Fruit fly (Drosophila melanogaster) Kc167 (cell line): Measurements from ENCODE around the gene CG8206.

Source experiments
- Myc ChIP-seq: fragments of >200 bp; optimal IDR thresholded peaks from 2 replicates; lab custom pipeline; 2017; ENCODE audit warnings: missing external identifiers
- Sin3A ChIP-seq: fragments of >200 bp; optimal IDR thresholded peaks from 2 replicates; lab custom pipeline; 2018; ENCODE audit warnings: missing external identifiers
- h ChIP-seq: fragments of >200 bp; optimal IDR thresholded peaks from 3 replicates; lab custom pipeline; 2018; ENCODE audit warnings: missing external identifiers
- insv ChIP-seq: fragments of >200 bp; optimal IDR thresholded peaks from 3 replicates; lab custom pipeline; 2018; ENCODE audit warnings: missing external identifiers
- psq ChIP-seq: fragments of >200 bp; optimal IDR thresholded peaks from 2 replicates; lab custom pipeline; 2017; ENCODE audit warnings: missing external identifiers
- ttk ChIP-seq: sonication (Bioruptor generic); optimal IDR thresholded peaks from 2 replicates; lab custom pipeline; 2017; ENCODE audit warnings: missing external identifiers

The CG8206 gene

DNA sequence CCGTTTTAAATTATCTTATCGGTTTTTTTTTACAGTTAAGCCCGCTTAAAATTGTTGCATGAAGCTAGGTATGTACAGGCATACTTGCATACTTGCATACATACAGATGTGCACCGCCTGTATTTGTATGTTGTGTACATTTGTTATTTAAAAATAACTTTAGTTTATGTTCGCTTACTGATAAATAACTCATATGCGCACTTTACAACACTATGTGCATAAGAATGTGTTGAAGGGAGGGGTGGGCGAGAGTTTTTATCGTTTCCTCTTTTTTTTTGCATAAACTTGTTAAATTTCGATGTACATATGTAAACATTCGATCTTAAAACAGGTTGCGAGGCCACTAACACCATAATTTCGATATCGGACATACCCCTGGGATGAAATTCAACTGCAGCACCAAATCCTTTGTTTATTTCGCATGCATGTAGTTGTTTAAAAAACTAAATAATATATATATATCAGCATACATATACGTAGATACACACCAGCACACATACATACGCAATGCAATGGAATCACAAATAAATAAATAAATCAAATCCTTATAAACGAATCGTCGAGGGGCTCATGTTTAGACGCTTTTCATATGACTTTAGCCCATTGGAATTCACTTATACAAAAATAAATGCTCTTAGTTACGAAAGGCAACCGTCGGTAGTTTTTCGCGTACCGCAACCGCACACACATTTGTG is 20.9 kb downstream of the CG8206 start:
- TF ChIP-seq psq (lab: Kevin White, UChicago) (no peak), Myc (no peak), h (lab: Kevin White, UChicago) (no peak), ttk (no peak), insv (no peak), Sin3A (lab: Kevin White, UChicago) (no peak)

- no peak for TF ChIP-seq Sin3A (lab: Kevin White, UChicago)
- no peak for TF ChIP-seq psq (lab: Kevin White, UChicago)
- no peak for TF ChIP-seq Myc
- TF ChIP-seq ttk = no peak
- no peak for TF ChIP-seq h (lab: Kevin White, UChicago)
- no peak for TF ChIP-seq insv
These were observed 21.6 kb downstream of the CG8206 start, which contains the start of the genes Graf and mRpL3 for dm6 chrX:15760447-15761297. Graf (minus strand) TSS chrX:15760733. mRpL3 (plus strand) TSS chrX:15761248.

DNA sequence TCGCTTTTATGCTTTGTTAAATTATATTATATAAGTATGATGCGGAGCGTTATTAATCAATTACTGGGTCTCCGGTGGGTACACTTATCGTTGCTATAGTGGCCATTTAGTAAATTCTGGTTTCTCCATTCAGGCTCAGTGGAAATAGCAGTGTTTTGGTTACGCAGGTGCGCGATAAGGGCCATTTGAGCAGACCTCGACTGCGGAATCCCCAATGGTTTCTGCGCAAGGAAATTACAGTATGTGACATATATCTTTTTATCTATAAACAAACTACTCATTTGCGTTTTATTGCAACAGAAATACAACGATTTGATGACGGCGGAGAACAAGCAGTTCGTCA is 22.2 kb downstream of the CG8206 start:
- no peak for TF ChIP-seq ttk
- TF ChIP-seq Myc = no peak
- TF ChIP-seq h (lab: Kevin White, UChicago) = no peak
- TF ChIP-seq psq (lab: Kevin White, UChicago) = no peak
- no peak for TF ChIP-seq insv
- TF ChIP-seq Sin3A (lab: Kevin White, UChicago) = no peak

- TF ChIP-seq h (lab: Kevin White, UChicago) (no peak), psq (lab: Kevin White, UChicago) (no peak), Myc (no peak), ttk (no peak), insv (no peak), Sin3A (lab: Kevin White, UChicago) (no peak)
These were observed 23.7 kb downstream of the CG8206 start, which contains the start of gene Polr3A for dm6 chrX:15762723-15763122. Polr3A (plus strand) TSS chrX:15762956.

dm6 chrX:15766395-15766866 is 27.4 kb downstream of the CG8206 start, which contains the start of gene CG8952:
CG8952 (minus strand) TSS chrX:15766445.
- TF ChIP-seq psq (lab: Kevin White, UChicago) (no peak), h (lab: Kevin White, UChicago) (no peak)

- TF ChIP-seq insv (no peak), Sin3A (lab: Kevin White, UChicago) (no peak), psq (lab: Kevin White, UChicago) (no peak), h (lab: Kevin White, UChicago) (no peak), Myc (no peak), ttk (no peak)
These were observed 30.4 kb downstream of the CG8206 start, which contains the start of gene CG33172 for dm6 chrX:15769457-15769856. CG33172 (plus strand) TSS chrX:15769664.

dm6 chrX:15772663-15773062 is 33.6 kb downstream of the CG8206 start, which contains the start of gene CG43672:
CG43672 (plus strand) TSS chrX:15772963.
- TF ChIP-seq psq (lab: Kevin White, UChicago) (no peak), ttk (no peak), Sin3A (lab: Kevin White, UChicago) (no peak), insv (no peak), Myc (no peak), h (lab: Kevin White, UChicago) (no peak)

- TF ChIP-seq Myc (no peak), ttk (no peak), psq (lab: Kevin White, UChicago) (no peak), insv (no peak), h (lab: Kevin White, UChicago) (no peak), Sin3A (lab: Kevin White, UChicago) (no peak)
These were observed 39.8 kb downstream of the CG8206 start, which contains the start of gene CG43673 for dm6 chrX:15778846-15779245. CG43673 (plus strand) TSS chrX:15779146.

DNA sequence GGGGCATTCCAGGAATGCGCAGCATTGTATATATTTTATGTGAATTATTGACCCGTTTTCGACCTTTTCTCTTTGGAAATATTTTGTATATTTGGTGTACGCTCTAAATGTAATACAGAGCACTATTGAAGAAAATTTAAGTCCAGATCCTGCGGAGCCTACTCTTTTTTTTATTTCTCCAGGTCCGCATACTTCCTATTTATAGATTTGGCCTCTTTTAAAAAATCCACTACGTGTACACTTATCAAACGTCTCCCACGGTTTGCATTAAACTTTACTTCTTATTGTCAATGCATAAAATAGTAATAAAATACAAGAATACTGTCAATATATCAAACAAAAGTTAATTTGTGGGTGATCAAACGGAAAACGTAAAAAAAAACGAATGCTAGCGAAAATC is 44.6 kb downstream of the CG8206 start, which contains the start of gene Efhc1.1:
TSS of gene Efhc1.1 (minus strand) at position 101 of the 400 bp plus-strand sequence.
- TF ChIP-seq insv (no peak), h (lab: Kevin White, UChicago) (no peak), ttk (no peak), Myc (no peak), psq (lab: Kevin White, UChicago) (no peak), Sin3A (lab: Kevin White, UChicago) (no peak)

DNA sequence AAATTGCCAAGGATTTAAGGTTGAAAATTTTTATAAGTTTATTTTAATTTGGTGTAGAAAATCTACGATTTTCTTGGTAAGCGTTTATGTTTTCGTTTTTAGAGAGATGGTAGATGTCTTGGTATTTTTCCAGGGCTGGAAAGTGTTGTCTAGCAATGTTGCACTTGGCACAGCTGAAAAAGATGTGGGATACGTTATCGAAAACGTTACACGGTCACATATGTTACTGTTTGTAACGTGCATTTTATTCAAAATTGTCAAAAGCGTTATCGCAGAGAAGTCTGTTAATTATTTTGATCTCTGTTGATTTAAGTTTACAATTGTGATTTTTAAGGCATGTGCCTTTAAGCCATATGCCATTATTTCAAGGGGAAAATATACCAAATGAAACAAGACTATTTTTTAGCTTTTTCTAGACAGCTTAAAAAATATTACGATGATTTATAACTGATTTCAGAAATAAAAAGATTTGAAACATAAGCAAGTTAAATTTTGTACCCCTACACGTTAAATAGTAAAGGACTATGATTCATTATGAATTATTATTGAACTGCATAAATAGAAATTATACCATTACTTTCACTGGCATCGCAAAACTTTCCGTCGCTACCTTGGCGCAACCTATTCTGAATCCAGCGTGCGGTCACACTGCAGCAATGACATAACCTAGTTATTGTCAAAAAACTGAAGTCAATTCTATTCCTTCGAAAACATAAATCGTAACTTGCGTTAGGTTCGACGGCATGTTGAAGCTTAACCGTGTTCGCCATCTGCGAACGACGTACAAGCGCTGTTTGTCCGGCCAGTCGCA is 46.6 kb downstream of the CG8206 start, which contains the start of the genes Paf-AHalpha and mRpS30:
TSS of gene Paf-AHalpha (minus strand) at position 155 of the 811 bp plus-strand sequence.
TSS of gene mRpS30 (plus strand) at position 619 of the 811 bp plus-strand sequence.
- TF ChIP-seq h (lab: Kevin White, UChicago) (no peak), Sin3A (lab: Kevin White, UChicago) (no peak), psq (lab: Kevin White, UChicago) (no peak), insv (no peak), Myc (no peak)

- TF ChIP-seq h (lab: Kevin White, UChicago) (no peak), ttk (no peak), psq (lab: Kevin White, UChicago) (no peak), Sin3A (lab: Kevin White, UChicago) (no peak), insv (no peak), Myc (no peak)
These were observed 47.2 kb downstream of the CG8206 start for dm6 chrX:15786242-15786641.
